Worm (Caenorhabditis elegans) whole organism, midembryonic: ENCODE results near the gene sto-3.

Experiments
- T22C8.4 ChIP-seq: fragments of 200-800 bp; sonication (Bioruptor generic); IDR thresholded peaks from 2 replicates; pipeline ENCODE4 v1.3.6; 2022; ENCODE audit warnings: missing genetic modification characterization, missing compliant biosample characterization
- cog-1 ChIP-seq: sonication (generic microtip); optimal IDR thresholded peaks from 2 replicates; lab custom pipeline; 2016; ENCODE audit warnings: missing genetic modification characterization, missing compliant biosample characterization
- flt-1 ChIP-seq: fragments of 200-800 bp; sonication (Bioruptor generic); IDR thresholded peaks from 2 replicates; pipeline ENCODE4 v1.3.6; 2022; ENCODE audit warnings: missing genetic modification characterization, missing compliant biosample characterization
- klf-2 ChIP-seq: fragments of 200-800 bp; sonication (Bioruptor generic); conservative IDR thresholded peaks from 2 replicates; pipeline ENCODE4 v1.3.6; 2022; ENCODE audit warnings: missing genetic modification reagents, missing genetic modification characterization, missing compliant biosample characterization
- med-1 ChIP-seq: sonication (generic microtip); optimal IDR thresholded peaks from 2 replicates; lab custom pipeline; 2017; ENCODE audit warnings: missing genetic modification characterization, mild to moderate bottlenecking, missing compliant biosample characterization, antibody characterized with exemption, missing genetic modification reagents; ENCODE audit not compliant: insufficient read depth
- ref-1 ChIP-seq: fragments of 200-800 bp; sonication (Bioruptor generic); conservative IDR thresholded peaks from 2 replicates; pipeline ENCODE4 v1.3.6; 2022; ENCODE audit warnings: missing genetic modification reagents, missing genetic modification characterization, missing compliant biosample characterization
- tab-1 ChIP-seq: fragments of 200-800 bp; sonication (Bioruptor generic); IDR thresholded peaks from 2 replicates; pipeline ENCODE4 v1.3.6; 2022; ENCODE audit warnings: missing genetic modification characterization, missing compliant biosample characterization
- ztf-23 ChIP-seq: fragments of 200-800 bp; sonication (Bioruptor generic); IDR thresholded peaks from 2 replicates; pipeline ENCODE4 v1.3.6; 2022; ENCODE audit warnings: missing genetic modification reagents, missing genetic modification characterization, missing compliant biosample characterization

DNA sequence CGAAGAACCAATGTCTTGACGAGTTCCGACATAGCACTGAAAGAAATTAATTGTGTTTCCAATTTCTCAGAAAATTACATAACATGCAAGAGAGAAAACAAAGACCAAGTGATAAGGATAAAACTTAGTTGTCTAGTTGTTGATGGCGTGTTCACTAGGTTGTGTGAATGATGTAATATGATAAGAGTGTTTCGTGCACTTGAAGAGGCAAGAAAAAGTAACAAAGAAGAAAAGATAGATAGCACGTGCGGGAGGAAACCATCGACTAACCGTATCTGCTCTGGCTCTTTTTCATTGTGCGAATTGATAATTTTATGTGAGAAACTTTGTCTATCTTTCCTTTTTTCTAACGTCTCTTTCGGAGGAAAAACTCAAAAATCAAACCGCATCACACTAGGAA lies 39.7 kb upstream of the sto-3 start, which contains the start of gene sfxn-1.5:
- TF ChIP-seq med-1 (GFP tag; lab: Kevin White, UChicago), result no peak
- no peak for TF ChIP-seq klf-2
- TF ChIP-seq flt-1 (GFP tag; lab: Robert Waterston, UW), result no peak
- no peak for TF ChIP-seq cog-1 (tag; lab: Kevin White, UChicago)
- TF ChIP-seq tab-1 (GFP tag; lab: Robert Waterston, UW), result no peak
- TF ChIP-seq ref-1 (GFP tag; lab: Robert Waterston, UW), result no peak
- TF ChIP-seq T22C8.4 (GFP tag; lab: Robert Waterston, UW), result no peak
- no peak for TF ChIP-seq ztf-23
